Worm (Caenorhabditis elegans) whole organism, midembryonic: Measurements from ENCODE around the gene Y73B6BL.47.

Experiments used
- T22C8.4 ChIP-seq: fragments of 200-800 bp; sonication (Bioruptor generic); IDR thresholded peaks from 2 replicates; pipeline ENCODE4 v1.3.6; 2022; ENCODE audit warnings: missing genetic modification characterization, missing compliant biosample characterization
- cog-1 ChIP-seq: sonication (generic microtip); optimal IDR thresholded peaks from 2 replicates; lab custom pipeline; 2016; ENCODE audit warnings: missing genetic modification characterization, missing compliant biosample characterization
- flt-1 ChIP-seq: fragments of 200-800 bp; sonication (Bioruptor generic); IDR thresholded peaks from 2 replicates; pipeline ENCODE4 v1.3.6; 2022; ENCODE audit warnings: missing genetic modification characterization, missing compliant biosample characterization
- klf-2 ChIP-seq: fragments of 200-800 bp; sonication (Bioruptor generic); conservative IDR thresholded peaks from 2 replicates; pipeline ENCODE4 v1.3.6; 2022; ENCODE audit warnings: missing genetic modification reagents, missing genetic modification characterization, missing compliant biosample characterization
- med-1 ChIP-seq: sonication (generic microtip); optimal IDR thresholded peaks from 2 replicates; lab custom pipeline; 2017; ENCODE audit warnings: missing genetic modification characterization, mild to moderate bottlenecking, missing compliant biosample characterization, antibody characterized with exemption, missing genetic modification reagents; ENCODE audit not compliant: insufficient read depth
- ref-1 ChIP-seq: fragments of 200-800 bp; sonication (Bioruptor generic); conservative IDR thresholded peaks from 2 replicates; pipeline ENCODE4 v1.3.6; 2022; ENCODE audit warnings: missing genetic modification reagents, missing genetic modification characterization, missing compliant biosample characterization
- tab-1 ChIP-seq: fragments of 200-800 bp; sonication (Bioruptor generic); IDR thresholded peaks from 2 replicates; pipeline ENCODE4 v1.3.6; 2022; ENCODE audit warnings: missing genetic modification characterization, missing compliant biosample characterization
- ztf-23 ChIP-seq: fragments of 200-800 bp; sonication (Bioruptor generic); IDR thresholded peaks from 2 replicates; pipeline ENCODE4 v1.3.6; 2022; ENCODE audit warnings: missing genetic modification reagents, missing genetic modification characterization, missing compliant biosample characterization
- ztf-29 ChIP-seq: fragments of 200-800 bp; sonication (Bioruptor generic); IDR thresholded peaks from 2 replicates; pipeline ENCODE4 v1.3.6; 2022; ENCODE audit warnings: missing genetic modification reagents, missing genetic modification characterization, missing compliant biosample characterization

Gene Y73B6BL.47

ce11 chrIV:6385010-6385409, 23.2 kb downstream of the Y73B6BL.47 start:
- TF ChIP-seq ztf-29 (GFP tag; lab: Robert Waterston, UW) (no peak), flt-1 (no peak), ztf-23 (GFP tag; lab: Robert Waterston, UW) (no peak), T22C8.4 (GFP tag; lab: Robert Waterston, UW) (no peak), klf-2 (no peak), med-1 (GFP tag; lab: Kevin White, UChicago) (no peak), ref-1 (no peak), cog-1 (tag; lab: Kevin White, UChicago) (no peak), tab-1 (GFP tag; lab: Robert Waterston, UW) (no peak)

- no peak for TF ChIP-seq ztf-23 (GFP tag; lab: Robert Waterston, UW)
- TF ChIP-seq ref-1: no peak
- TF ChIP-seq klf-2: no peak
- no peak for TF ChIP-seq flt-1
- no peak for TF ChIP-seq med-1 (GFP tag; lab: Kevin White, UChicago)
- TF ChIP-seq T22C8.4 (GFP tag; lab: Robert Waterston, UW): no peak
- no peak for TF ChIP-seq ztf-29 (GFP tag; lab: Robert Waterston, UW)
- no peak for TF ChIP-seq cog-1 (tag; lab: Kevin White, UChicago)
- TF ChIP-seq tab-1 (GFP tag; lab: Robert Waterston, UW): no peak
Observed at ce11 chrIV:6388550-6388949, 26.8 kb downstream of the Y73B6BL.47 start.

DNA sequence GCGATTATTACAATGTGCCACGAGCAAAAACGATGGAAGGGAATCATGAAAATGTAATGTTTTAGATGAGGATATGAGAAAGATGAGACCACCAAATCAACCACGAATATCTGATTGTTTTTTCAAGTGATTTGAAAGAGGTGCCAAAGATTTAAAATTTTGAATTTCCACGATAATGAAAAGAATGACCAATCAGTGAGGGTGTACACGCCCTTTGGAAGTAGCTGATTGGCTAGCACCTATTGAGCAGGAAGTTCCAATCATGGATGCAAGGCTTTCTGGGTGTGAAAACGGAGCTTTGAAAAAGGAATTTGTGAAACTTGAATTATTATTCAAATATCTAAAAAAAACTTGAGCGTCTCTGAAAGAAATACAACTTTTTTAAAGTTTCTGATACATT, 29.8 kb downstream of the Y73B6BL.47 start:
- TF ChIP-seq ref-1 (no peak), klf-2 (no peak), med-1 (GFP tag; lab: Kevin White, UChicago) (no peak), ztf-29 (GFP tag; lab: Robert Waterston, UW) (no peak)

DNA sequence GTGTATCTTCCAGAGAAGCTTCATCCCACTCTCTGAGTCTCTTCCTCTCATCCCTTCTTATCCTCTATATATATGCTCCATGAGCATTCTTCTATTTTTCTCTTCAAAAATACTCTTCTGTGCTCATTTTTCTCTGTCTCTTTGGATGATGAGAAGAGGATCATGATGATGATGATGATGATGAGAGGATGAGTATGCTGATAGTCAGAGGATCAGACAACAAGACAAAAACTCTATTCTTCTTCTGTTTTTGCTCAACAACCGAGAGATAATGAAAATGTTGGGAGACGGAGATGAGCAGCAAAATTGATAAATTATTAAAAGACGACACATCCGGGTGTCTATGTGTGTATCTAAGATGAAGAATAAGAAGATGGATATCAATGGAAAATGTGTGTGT, 31.6 kb downstream of the Y73B6BL.47 start:
- TF ChIP-seq flt-1 (no peak), med-1 (GFP tag; lab: Kevin White, UChicago) (no peak), T22C8.4 (GFP tag; lab: Robert Waterston, UW) (no peak), ztf-29 (GFP tag; lab: Robert Waterston, UW) (no peak), ztf-23 (GFP tag; lab: Robert Waterston, UW) (no peak)

- no peak for TF ChIP-seq ref-1
- no peak for TF ChIP-seq cog-1 (tag; lab: Kevin White, UChicago)
- no peak for TF ChIP-seq ztf-23 (GFP tag; lab: Robert Waterston, UW)
- no peak for TF ChIP-seq T22C8.4 (GFP tag; lab: Robert Waterston, UW)
- TF ChIP-seq tab-1 (GFP tag; lab: Robert Waterston, UW): no peak
- TF ChIP-seq klf-2: no peak
- TF ChIP-seq flt-1: no peak
- TF ChIP-seq ztf-29 (GFP tag; lab: Robert Waterston, UW): no peak
- no peak for TF ChIP-seq med-1 (GFP tag; lab: Kevin White, UChicago)
Observed at ce11 chrIV:6395190-6395589, 33.4 kb downstream of the Y73B6BL.47 start.

- TF ChIP-seq klf-2 (no peak), ref-1 (no peak)
Observed at ce11 chrIV:6402386-6402905, 40.7 kb downstream of the Y73B6BL.47 start, which contains the start of gene sfrp-1. TSS of gene sfrp-1 (minus strand) at chrIV:6402436.

DNA sequence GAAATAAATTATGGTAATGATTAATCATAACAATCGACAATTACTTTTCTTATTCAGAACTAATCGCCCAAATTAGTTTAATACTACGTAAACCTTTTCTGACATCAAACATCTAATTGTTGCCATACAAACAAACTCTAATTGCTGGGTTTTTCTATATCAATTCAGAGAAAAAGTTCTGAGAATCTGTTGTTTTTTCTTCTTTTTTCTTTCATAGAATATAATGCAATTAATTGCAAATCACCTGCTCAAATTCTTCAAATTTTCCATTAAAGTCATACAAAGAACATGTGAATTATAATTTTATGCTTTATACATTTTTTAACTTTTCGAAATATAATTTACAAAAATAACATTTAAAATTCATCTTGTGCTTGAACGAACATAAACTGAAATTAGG, 41.6 kb downstream of the Y73B6BL.47 start:
- TF ChIP-seq ztf-23 (GFP tag; lab: Robert Waterston, UW) (no peak), ref-1 (no peak), cog-1 (tag; lab: Kevin White, UChicago) (no peak), tab-1 (GFP tag; lab: Robert Waterston, UW) (no peak), ztf-29 (GFP tag; lab: Robert Waterston, UW) (no peak), T22C8.4 (GFP tag; lab: Robert Waterston, UW) (no peak), klf-2 (no peak), flt-1 (no peak), med-1 (GFP tag; lab: Kevin White, UChicago) (no peak)

DNA sequence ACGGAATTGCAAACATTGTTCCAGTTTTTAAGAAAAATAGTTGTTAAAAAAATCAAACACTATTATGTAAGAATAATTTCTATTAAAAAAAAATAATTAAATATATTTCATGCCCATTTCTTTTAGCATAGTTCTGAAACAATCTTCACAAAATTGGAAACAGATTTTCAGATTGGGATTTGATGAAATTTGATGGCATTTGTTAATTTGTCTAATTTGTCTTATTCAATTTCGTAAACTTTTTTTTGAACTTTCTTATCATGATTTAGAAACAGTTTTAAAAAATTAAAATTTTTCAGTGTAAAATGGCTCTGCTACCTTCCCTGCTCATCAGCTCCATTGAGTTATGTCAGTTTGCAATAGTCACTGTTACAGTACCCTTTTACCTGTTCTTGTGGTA, 43.1 kb downstream of the Y73B6BL.47 start, which contains the start of gene srv-13:
srv-13 (plus strand) TSS at position 301 of the 400 bp plus-strand sequence.
- no peak for TF ChIP-seq med-1 (GFP tag; lab: Kevin White, UChicago)
- TF ChIP-seq tab-1 (GFP tag; lab: Robert Waterston, UW): no peak
- no peak for TF ChIP-seq klf-2
- no peak for TF ChIP-seq ztf-23 (GFP tag; lab: Robert Waterston, UW)
- TF ChIP-seq ztf-29 (GFP tag; lab: Robert Waterston, UW): no peak
- no peak for TF ChIP-seq T22C8.4 (GFP tag; lab: Robert Waterston, UW)
- no peak for TF ChIP-seq flt-1
- no peak for TF ChIP-seq cog-1 (tag; lab: Kevin White, UChicago)
- TF ChIP-seq ref-1: no peak

ce11 chrIV:6413482-6413881, 51.7 kb downstream of the Y73B6BL.47 start, which contains the start of gene nlp-71:
TSS of gene nlp-71 (minus strand) at chrIV:6413582.
- no peak for TF ChIP-seq ztf-29 (GFP tag; lab: Robert Waterston, UW)
- TF ChIP-seq flt-1: no peak
- no peak for TF ChIP-seq tab-1 (GFP tag; lab: Robert Waterston, UW)
- TF ChIP-seq T22C8.4 (GFP tag; lab: Robert Waterston, UW): no peak
- TF ChIP-seq ref-1: no peak
- TF ChIP-seq med-1 (GFP tag; lab: Kevin White, UChicago): no peak
- TF ChIP-seq cog-1 (tag; lab: Kevin White, UChicago): no peak
- no peak for TF ChIP-seq klf-2
- no peak for TF ChIP-seq ztf-23 (GFP tag; lab: Robert Waterston, UW)

DNA sequence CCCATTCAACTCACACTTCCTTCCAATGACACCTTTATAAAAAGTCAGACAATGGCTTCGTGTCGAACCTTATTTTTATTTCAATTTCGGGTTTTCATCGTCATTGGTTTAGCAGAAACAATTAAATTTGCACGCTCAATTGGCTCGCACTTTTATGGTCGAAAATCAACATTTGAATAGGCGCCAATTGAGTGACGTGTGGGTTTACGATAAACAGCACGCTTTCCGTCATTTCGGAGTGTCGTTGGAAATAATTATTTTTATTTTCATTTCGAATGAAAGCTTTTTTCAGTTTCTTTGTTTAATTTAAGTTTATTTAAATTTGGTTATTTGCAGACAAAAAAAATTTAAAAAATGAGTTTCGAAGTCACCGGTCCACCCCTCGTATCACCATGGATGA, 53.4 kb downstream of the Y73B6BL.47 start, which contains the start of gene exos-2:
exos-2 (plus strand) TSS at position 330 of the 400 bp plus-strand sequence.
- TF ChIP-seq ref-1 (no peak), cog-1 (tag; lab: Kevin White, UChicago) (peak; percentile 6)
